Fruit fly (Drosophila melanogaster) whole organism, adult: Measurements from ENCODE around the gene Spn88Ea.

ENCODE experiments used
- CG11617 ChIP-seq: fragments of 200-800 bp; sonication (Bioruptor generic); optimal IDR thresholded peaks from 2 replicates; lab custom pipeline; 2017; ENCODE audit warnings: mild to moderate bottlenecking, missing biosample characterization, missing genetic modification reagents, missing genetic modification characterization
- CG12768 ChIP-seq: fragments of 200-800 bp; sonication (Bioruptor generic); optimal IDR thresholded peaks from 2 replicates; lab custom pipeline; 2017; ENCODE audit warnings: missing biosample characterization, missing genetic modification characterization, mild to moderate bottlenecking, moderate library complexity, missing genetic modification reagents
- CG14711 ChIP-seq: fragments of 200-800 bp; sonication (Bioruptor generic); optimal IDR thresholded peaks from 2 replicates; lab custom pipeline; 2018; ENCODE audit warnings: missing biosample characterization, mild to moderate bottlenecking, missing genetic modification characterization, moderate library complexity
- CG1620 ChIP-seq: fragments of 200-800 bp; sonication (Bioruptor generic); optimal IDR thresholded peaks from 2 replicates; lab custom pipeline; 2016; ENCODE audit warnings: missing biosample characterization, missing genetic modification characterization
- CG33017 ChIP-seq: fragments of 200-800 bp; sonication (Bioruptor generic); optimal IDR thresholded peaks from 2 replicates; lab custom pipeline; 2018; ENCODE audit warnings: missing biosample characterization, mild to moderate bottlenecking, missing genetic modification characterization, moderate library complexity
- CG5204 ChIP-seq: fragments of 200-800 bp; sonication (Bioruptor generic); optimal IDR thresholded peaks from 2 replicates; lab custom pipeline; 2016; ENCODE audit warnings: missing biosample characterization, missing genetic modification characterization
- CG7045 ChIP-seq: fragments of 200-800 bp; sonication (Bioruptor generic); optimal IDR thresholded peaks from 2 replicates; lab custom pipeline; 2017; ENCODE audit warnings: missing biosample characterization, mild to moderate bottlenecking, missing genetic modification characterization
- CG7101 ChIP-seq: fragments of 200-800 bp; sonication (Bioruptor generic); optimal IDR thresholded peaks from 2 replicates; lab custom pipeline; 2018; ENCODE audit warnings: missing biosample characterization, mild to moderate bottlenecking, missing genetic modification characterization, moderate library complexity
- Clk ChIP-seq: fragments of 200-800 bp; sonication (Bioruptor generic); optimal IDR thresholded peaks from 2 replicates; lab custom pipeline; 2017; ENCODE audit warnings: missing biosample characterization, missing genetic modification characterization
- Crg-1 ChIP-seq: fragments of 200-800 bp; sonication (Bioruptor generic); optimal IDR thresholded peaks from 2 replicates; lab custom pipeline; 2016; ENCODE audit warnings: missing biosample characterization, missing genetic modification characterization
- Hr96 ChIP-seq: fragments of 200-800 bp; sonication (Bioruptor generic); optimal IDR thresholded peaks from 2 replicates; lab custom pipeline; 2016; ENCODE audit warnings: missing biosample characterization, missing genetic modification characterization
- Mnt ChIP-seq: fragments of 200-800 bp; sonication (Bioruptor generic); optimal IDR thresholded peaks from 2 replicates; lab custom pipeline; 2016; ENCODE audit warnings: missing biosample characterization, mild to moderate bottlenecking, missing genetic modification characterization
- bab1 ChIP-seq: fragments of 200-800 bp; sonication (Bioruptor generic); optimal IDR thresholded peaks from 3 replicates; lab custom pipeline; 2019; ENCODE audit warnings: missing biosample characterization, mild to moderate bottlenecking, missing genetic modification characterization, moderate library complexity
- cic ChIP-seq: fragments of 200-800 bp; sonication (Bioruptor generic); optimal IDR thresholded peaks from 2 replicates; lab custom pipeline; 2017; ENCODE audit warnings: missing biosample characterization, mild to moderate bottlenecking, missing genetic modification characterization, moderate library complexity
- cnc ChIP-seq, 2 experiments: fragments of >200 bp; optimal IDR thresholded peaks; 2 replicates each; lab custom pipeline; 2017
- kay ChIP-seq: fragments of 200-800 bp; sonication (Bioruptor generic); peaks from one replicate; lab custom pipeline; 2016; ENCODE audit warnings: missing biosample characterization, missing genetic modification characterization, borderline replicate concordance
- ovo ChIP-seq: fragments of 200-800 bp; sonication (Bioruptor generic); optimal IDR thresholded peaks from 2 replicates; lab custom pipeline; 2016; ENCODE audit warnings: missing biosample characterization, missing genetic modification characterization
- pad ChIP-seq: fragments of 200-800 bp; sonication (Bioruptor generic); optimal IDR thresholded peaks from 3 replicates; lab custom pipeline; 2017; ENCODE audit warnings: missing biosample characterization, missing genetic modification characterization, mild to moderate bottlenecking, moderate library complexity, missing genetic modification reagents
- tj ChIP-seq: fragments of 200-800 bp; sonication (Bioruptor generic); optimal IDR thresholded peaks from 3 replicates; lab custom pipeline; 2017; ENCODE audit warnings: missing biosample characterization, mild to moderate bottlenecking, missing genetic modification characterization, moderate library complexity
- toe ChIP-seq: fragments of 200-800 bp; sonication (Bioruptor generic); optimal IDR thresholded peaks from 2 replicates; lab custom pipeline; 2016; ENCODE audit warnings: missing biosample characterization, missing genetic modification characterization

Gene Spn88Ea

dm6 chr3R:15225279-15225730, 19.1 kb upstream of the Spn88Ea start, which contains the start of the genes CG31344 and Caf1-55:
CG31344 (minus strand) TSS chr3R:15225329.
Caf1-55 (plus strand) TSS chr3R:15225576.
- no peak for TF ChIP-seq cnc (optimal IDR thresholded peaks at IDR 0.05; lab: Kevin White, UChicago)
- peak; percentile 6 for TF ChIP-seq CG11617 (GFP tag; lab: Kevin White, UChicago)
- no peak for TF ChIP-seq toe (GFP tag; lab: Kevin White, UChicago)
- TF ChIP-seq CG33017 = no peak
- no peak for TF ChIP-seq kay
- TF ChIP-seq cic (GFP tag; lab: Kevin White, UChicago) = peak; percentile 35
- peak; percentile 83 for TF ChIP-seq bab1
- peak; percentile 75 for TF ChIP-seq Mnt (GFP tag; lab: Kevin White, UChicago)
- TF ChIP-seq Clk = no peak
- no peak for TF ChIP-seq tj (GFP tag; lab: Kevin White, UChicago)
- TF ChIP-seq CG14711 = peak; percentile 29
- no peak for TF ChIP-seq CG7101 (tag; lab: Kevin White, UChicago)
- TF ChIP-seq pad = no peak
- no peak for TF ChIP-seq Crg-1
- TF ChIP-seq CG12768 = no peak
- no peak for TF ChIP-seq CG5204 (GFP tag; lab: Kevin White, UChicago)
- no peak for TF ChIP-seq CG7045 (GFP tag; lab: Kevin White, UChicago)
- no peak for TF ChIP-seq ovo (GFP tag; lab: Kevin White, UChicago)

- TF ChIP-seq bab1 (peak; percentile 30), CG12768 (no peak), CG33017 (no peak), toe (GFP tag; lab: Kevin White, UChicago) (no peak), Clk (no peak)
These were observed 16.7 kb upstream of the Spn88Ea start, which contains the start of gene Polr2G for dm6 chr3R:15222973-15223372. Polr2G (minus strand) TSS chr3R:15223180.

- peak; percentile 87 for TF ChIP-seq Clk
- peak; percentile 95 for TF ChIP-seq toe (GFP tag; lab: Kevin White, UChicago)
- TF ChIP-seq Crg-1 = peak; percentile 53
- peak; percentile 54 for TF ChIP-seq tj (GFP tag; lab: Kevin White, UChicago)
- TF ChIP-seq Hr96 (GFP tag; lab: Kevin White, UChicago) = no peak
- peak; percentile 89 for TF ChIP-seq CG7101 (tag; lab: Kevin White, UChicago)
- TF ChIP-seq CG1620 (GFP tag; lab: Kevin White, UChicago) = peak; percentile 83
- TF ChIP-seq CG14711 = peak; percentile 91
- TF ChIP-seq CG7045 (GFP tag; lab: Kevin White, UChicago) = peak; percentile 93
- TF ChIP-seq CG33017 = peak; percentile 89
- TF ChIP-seq pad = peak; percentile 83
- peak; percentile 48 for TF ChIP-seq cic (GFP tag; lab: Kevin White, UChicago)
- no peak for TF ChIP-seq kay
- TF ChIP-seq bab1 = peak; percentile 74
- TF ChIP-seq ovo (GFP tag; lab: Kevin White, UChicago) = no peak
- TF ChIP-seq CG12768 = peak; percentile 96
- peak; percentile 82 for TF ChIP-seq Mnt (GFP tag; lab: Kevin White, UChicago)
- peak; percentile 87 for TF ChIP-seq CG11617 (GFP tag; lab: Kevin White, UChicago)
- no peak for TF ChIP-seq cnc (optimal IDR thresholded peaks at IDR 0.05; lab: Kevin White, UChicago)
These were observed 12.8 kb upstream of the Spn88Ea start, which contains the start of the genes SIDL and CG12241 for dm6 chr3R:15218824-15219576. SIDL (minus strand) TSS chr3R:15218874. CG12241 (plus strand) TSS chr3R:15219256.

dm6 chr3R:15213362-15213989, 7.2 kb upstream of the Spn88Ea start, which contains the start of the genes CG6654 and CG4210:
CG6654 (minus strand) TSS chr3R:15213658.
CG4210 (plus strand) TSS chr3R:15213974.
- TF ChIP-seq CG14711 (peak; percentile 28), pad (peak; percentile 15), ovo (GFP tag; lab: Kevin White, UChicago) (no peak), CG11617 (GFP tag; lab: Kevin White, UChicago) (peak; percentile 29), bab1 (peak; percentile 9), CG7101 (tag; lab: Kevin White, UChicago) (peak; percentile 9), Mnt (GFP tag; lab: Kevin White, UChicago) (no peak), CG1620 (GFP tag; lab: Kevin White, UChicago) (no peak), CG5204 (GFP tag; lab: Kevin White, UChicago) (no peak), toe (GFP tag; lab: Kevin White, UChicago) (peak; percentile 5)

- TF ChIP-seq Clk = peak; percentile 71
- peak; percentile 45 for TF ChIP-seq cic (GFP tag; lab: Kevin White, UChicago)
- TF ChIP-seq CG1620 (GFP tag; lab: Kevin White, UChicago) = peak; percentile 73
- peak; percentile 21 for TF ChIP-seq ovo (GFP tag; lab: Kevin White, UChicago)
- no peak for TF ChIP-seq CG5204 (GFP tag; lab: Kevin White, UChicago)
- TF ChIP-seq CG14711 = peak; percentile 43
- TF ChIP-seq kay = no peak
- TF ChIP-seq bab1 = peak; percentile 2
- TF ChIP-seq CG33017 = peak; percentile 33
- TF ChIP-seq pad = peak; percentile 59
- TF ChIP-seq Crg-1 = peak; percentile 55
- peak; percentile 68 for TF ChIP-seq Mnt (GFP tag; lab: Kevin White, UChicago)
- no peak for TF ChIP-seq Hr96 (GFP tag; lab: Kevin White, UChicago)
- TF ChIP-seq CG11617 (GFP tag; lab: Kevin White, UChicago) = peak; percentile 58
- peak; percentile 54 for TF ChIP-seq CG7045 (GFP tag; lab: Kevin White, UChicago)
- peak; percentile 56 for TF ChIP-seq CG7101 (tag; lab: Kevin White, UChicago)
- TF ChIP-seq tj (GFP tag; lab: Kevin White, UChicago) = peak; percentile 25
- TF ChIP-seq cnc (optimal IDR thresholded peaks at IDR 0.05; lab: Kevin White, UChicago) = no peak
- TF ChIP-seq CG12768 = peak; percentile 62
- TF ChIP-seq toe (GFP tag; lab: Kevin White, UChicago) = peak; percentile 74
These were observed 2.7 kb upstream of the Spn88Ea start, which contains the start of the genes Spn88Eb and Mau2 for dm6 chr3R:15208712-15209499. Spn88Eb (minus strand) TSS chr3R:15208762. Mau2 (plus strand) TSS chr3R:15209204.
